Fruit fly (Drosophila melanogaster) whole organism, embryonic: ENCODE measurements around the gene CG33160.

Source experiments
- CG11560 ChIP-seq: fragments of 200-800 bp; sonication (Bioruptor generic); IDR thresholded peaks from 3 replicates; pipeline ENCODE4 v1.3.6; 2022; ENCODE audit warnings: missing biosample characterization, missing genetic modification characterization
- CG12155 ChIP-seq: fragments of 200-800 bp; sonication (Bioruptor generic); optimal IDR thresholded peaks from 3 replicates; lab custom pipeline; 2016; ENCODE audit warnings: missing biosample characterization, missing genetic modification characterization
- CG12236 ChIP-seq: fragments of 200-800 bp; sonication (Bioruptor generic); optimal IDR thresholded peaks from 2 replicates; lab custom pipeline; 2016; ENCODE audit warnings: missing biosample characterization, missing genetic modification characterization
- CG13287 ChIP-seq: fragments of 200-800 bp; sonication (Bioruptor generic); IDR thresholded peaks from 2 replicates; pipeline ENCODE4 v1.3.6; 2022; ENCODE audit warnings: missing biosample characterization, missing genetic modification characterization; ENCODE audit not compliant: partially characterized antibody
- CG13775 ChIP-seq: fragments of 200-800 bp; sonication (Bioruptor generic); optimal IDR thresholded peaks from 3 replicates; lab custom pipeline; 2017; ENCODE audit warnings: missing biosample characterization, mild to moderate bottlenecking, missing genetic modification characterization
- CG14710 ChIP-seq: fragments of 200-800 bp; sonication (Bioruptor generic); optimal IDR thresholded peaks from 3 replicates; lab custom pipeline; 2019; ENCODE audit warnings: missing biosample characterization, mild to moderate bottlenecking, missing genetic modification characterization, moderate library complexity
- CG1529 ChIP-seq: fragments of 200-800 bp; sonication (Bioruptor generic); optimal IDR thresholded peaks from 3 replicates; lab custom pipeline; 2018; ENCODE audit warnings: missing biosample characterization, missing genetic modification characterization
- CG15601 ChIP-seq: fragments of 200-800 bp; sonication (Bioruptor generic); optimal IDR thresholded peaks from 3 replicates; lab custom pipeline; 2019; ENCODE audit warnings: missing biosample characterization, mild to moderate bottlenecking, missing genetic modification characterization, moderate library complexity
- CG17186 ChIP-seq: fragments of 200-800 bp; sonication (Bioruptor generic); optimal IDR thresholded peaks from 3 replicates; lab custom pipeline; 2017; ENCODE audit warnings: missing biosample characterization, missing genetic modification reagents, missing genetic modification characterization
- CG30020 ChIP-seq: fragments of 200-800 bp; optimal IDR thresholded peaks from 2 replicates; lab custom pipeline; 2019; ENCODE audit warnings: missing biosample characterization, mild to moderate bottlenecking, missing genetic modification characterization, moderate library complexity
- CG33557 ChIP-seq: fragments of 200-800 bp; sonication (Bioruptor generic); optimal IDR thresholded peaks from 2 replicates; lab custom pipeline; 2019; ENCODE audit warnings: missing biosample characterization, mild to moderate bottlenecking, missing genetic modification characterization, moderate library complexity
- CG3847 ChIP-seq: fragments of 200-800 bp; sonication (Bioruptor generic); IDR thresholded peaks from 2 replicates; pipeline ENCODE4 v1.3.6; 2022; ENCODE audit warnings: missing biosample characterization, missing genetic modification characterization
- CG4820 ChIP-seq: fragments of 200-800 bp; sonication (Bioruptor generic); optimal IDR thresholded peaks from 3 replicates; lab custom pipeline; 2016; ENCODE audit warnings: missing biosample characterization, missing genetic modification characterization
- CG5245 ChIP-seq: fragments of 200-800 bp; sonication (Bioruptor generic); optimal IDR thresholded peaks from 3 replicates; lab custom pipeline; 2016; ENCODE audit warnings: missing biosample characterization, missing genetic modification characterization
- CG6254 ChIP-seq: fragments of 200-800 bp; sonication (Bioruptor generic); optimal IDR thresholded peaks from 3 replicates; lab custom pipeline; 2017; ENCODE audit warnings: mild to moderate bottlenecking, missing biosample characterization, missing genetic modification reagents, missing genetic modification characterization
- CG7357 ChIP-seq: fragments of 200-800 bp; sonication (Bioruptor generic); IDR thresholded peaks from 3 replicates; pipeline ENCODE4 v1.3.6; 2022; ENCODE audit warnings: missing biosample characterization, missing genetic modification characterization
- CG7372 ChIP-seq: fragments of 200-800 bp; sonication (Bioruptor generic); IDR thresholded peaks from 2 replicates; pipeline ENCODE4 v1.3.6; 2022; ENCODE audit warnings: missing biosample characterization, missing genetic modification characterization
- CG7839 ChIP-seq: fragments of 200-800 bp; sonication (Bioruptor generic); optimal IDR thresholded peaks from 3 replicates; lab custom pipeline; 2018; ENCODE audit warnings: missing biosample characterization, mild to moderate bottlenecking, missing genetic modification characterization, moderate library complexity
- CkIIα-i1 ChIP-seq: fragments of 200-800 bp; sonication (Bioruptor generic); IDR thresholded peaks from 2 replicates; pipeline ENCODE4 v1.3.6; 2022; ENCODE audit warnings: missing biosample characterization, missing genetic modification characterization
- D ChIP-seq, 2 experiments: fragments of 200-800 bp in 1 of 2; fragments of >200 bp in 1 of 2; sonication (Bioruptor generic) in 1 of 2; optimal IDR thresholded peaks; 2 replicates in 1 of 2; 3 replicates in 1 of 2; lab custom pipeline; 2017; ENCODE audit warnings: mild to moderate bottlenecking in 1 of 2, missing biosample characterization in 1 of 2, missing genetic modification characterization in 1 of 2, missing genetic modification reagents in 1 of 2
- Dfd ChIP-seq, 2 experiments: fragments of >200 bp; optimal IDR thresholded peaks; 2 replicates each; lab custom pipeline; 2017; ENCODE audit warnings: missing biosample characterization in 2 of 2, missing genetic modification characterization in 2 of 2
- Eip74EF ChIP-seq, 2 experiments: fragments of 200-800 bp in 1 of 2; fragments of >200 bp in 1 of 2; sonication (Bioruptor generic) in 1 of 2; optimal IDR thresholded peaks; 2 replicates each; lab custom pipeline; 2017 to 2019; ENCODE audit warnings: missing biosample characterization in 2 of 2, missing genetic modification characterization in 2 of 2, mild to moderate bottlenecking in 1 of 2, moderate library complexity in 1 of 2
- Ets97D ChIP-seq: fragments of 200-800 bp; sonication (Bioruptor generic); optimal IDR thresholded peaks from 3 replicates; lab custom pipeline; 2016; ENCODE audit warnings: missing biosample characterization, missing genetic modification characterization
- HmgZ ChIP-seq: fragments of 200-800 bp; sonication (Bioruptor generic); optimal IDR thresholded peaks from 2 replicates; lab custom pipeline; 2018; ENCODE audit warnings: missing biosample characterization, mild to moderate bottlenecking, missing genetic modification characterization
- Hsf ChIP-seq: fragments of 200-800 bp; sonication (Bioruptor generic); optimal IDR thresholded peaks from 3 replicates; lab custom pipeline; 2016; ENCODE audit warnings: missing biosample characterization, missing genetic modification characterization
- Lim3 ChIP-seq: fragments of 200-800 bp; sonication (Bioruptor generic); IDR thresholded peaks from 2 replicates; pipeline ENCODE4 v1.3.6; 2022; ENCODE audit warnings: missing biosample characterization, missing genetic modification characterization
- NC2β ChIP-seq: fragments of 200-800 bp; sonication (Bioruptor generic); optimal IDR thresholded peaks from 2 replicates; lab custom pipeline; 2016; ENCODE audit warnings: missing biosample characterization, missing genetic modification characterization
- Opbp ChIP-seq: fragments of 200-800 bp; sonication (Bioruptor generic); IDR thresholded peaks from 3 replicates; pipeline ENCODE4 v1.3.6; 2022; ENCODE audit warnings: missing biosample characterization, missing genetic modification characterization; ENCODE audit not compliant: partially characterized antibody
- YL-1 ChIP-seq: fragments of 200-800 bp; sonication (Bioruptor generic); optimal IDR thresholded peaks from 3 replicates; lab custom pipeline; 2017; ENCODE audit warnings: missing biosample characterization, mild to moderate bottlenecking, missing genetic modification characterization
- bigmax ChIP-seq: fragments of 200-800 bp; sonication (Bioruptor generic); optimal IDR thresholded peaks from 2 replicates; lab custom pipeline; 2018; ENCODE audit warnings: missing biosample characterization, mild to moderate bottlenecking, missing genetic modification characterization
- bsh ChIP-seq, 2 experiments: fragments of 200-800 bp; sonication (Bioruptor generic); optimal IDR thresholded peaks; 2 replicates each; lab custom pipeline; 2017 to 2018; ENCODE audit warnings: mild to moderate bottlenecking in 2 of 2, missing biosample characterization in 2 of 2, missing genetic modification characterization in 2 of 2, moderate library complexity in 1 of 2
- dan ChIP-seq: fragments of 200-800 bp; sonication (Bioruptor generic); IDR thresholded peaks from 2 replicates; pipeline ENCODE4 v1.3.6; 2022; ENCODE audit warnings: missing biosample characterization, missing genetic modification characterization
- danr ChIP-seq: fragments of 200-800 bp; sonication (Bioruptor generic); IDR thresholded peaks from 2 replicates; pipeline ENCODE4 v1.3.6; 2022; ENCODE audit warnings: missing biosample characterization, missing genetic modification characterization
- dmrt99B ChIP-seq: fragments of 200-800 bp; sonication (Bioruptor generic); optimal IDR thresholded peaks from 2 replicates; lab custom pipeline; 2018; ENCODE audit warnings: missing biosample characterization, mild to moderate bottlenecking, missing genetic modification characterization, moderate library complexity
- dpn ChIP-seq, 2 experiments: fragments of 200-800 bp; sonication (Bioruptor generic); optimal IDR thresholded peaks; 3 replicates each; lab custom pipeline; 2016; ENCODE audit warnings: missing biosample characterization in 2 of 2, missing genetic modification characterization in 2 of 2
- fd102C ChIP-seq: fragments of 200-800 bp; sonication (Bioruptor generic); optimal IDR thresholded peaks from 2 replicates; lab custom pipeline; 2018; ENCODE audit warnings: missing biosample characterization, mild to moderate bottlenecking, missing genetic modification characterization, moderate library complexity
- fd64A ChIP-seq: fragments of 200-800 bp; sonication (Bioruptor generic); optimal IDR thresholded peaks from 3 replicates; lab custom pipeline; 2018; ENCODE audit warnings: missing biosample characterization, mild to moderate bottlenecking, missing genetic modification characterization
- ftz-f1 ChIP-seq: fragments of 200-800 bp; sonication (Bioruptor generic); optimal IDR thresholded peaks from 2 replicates; lab custom pipeline; 2016; ENCODE audit warnings: missing biosample characterization, missing genetic modification characterization
- h ChIP-seq: fragments of >200 bp; optimal IDR thresholded peaks from 2 replicates; lab custom pipeline; 2017
- ham ChIP-seq: fragments of 200-800 bp; sonication (Bioruptor generic); IDR thresholded peaks from 2 replicates; pipeline ENCODE4 v1.3.6; 2022; ENCODE audit warnings: missing biosample characterization, missing genetic modification characterization
- jumu ChIP-seq: fragments of 200-800 bp; sonication (Bioruptor generic); optimal IDR thresholded peaks from 3 replicates; lab custom pipeline; 2016; ENCODE audit warnings: missing biosample characterization, missing genetic modification characterization
- lbe ChIP-seq: fragments of 200-800 bp; sonication (Bioruptor generic); optimal IDR thresholded peaks from 2 replicates; lab custom pipeline; 2016; ENCODE audit warnings: missing biosample characterization, mild to moderate bottlenecking, missing genetic modification characterization
- maf-S ChIP-seq: fragments of 200-800 bp; sonication (Bioruptor generic); optimal IDR thresholded peaks from 2 replicates; lab custom pipeline; 2016; ENCODE audit warnings: missing biosample characterization, missing genetic modification characterization
- onecut ChIP-seq: fragments of 200-800 bp; sonication (Bioruptor generic); IDR thresholded peaks from 2 replicates; pipeline ENCODE4 v1.3.6; 2022; ENCODE audit warnings: missing biosample characterization, missing genetic modification characterization
- p53 ChIP-seq: fragments of 200-800 bp; sonication (Bioruptor generic); optimal IDR thresholded peaks from 2 replicates; lab custom pipeline; 2016; ENCODE audit warnings: missing biosample characterization, missing genetic modification characterization
- repo ChIP-seq: fragments of 200-800 bp; sonication (Bioruptor generic); optimal IDR thresholded peaks from 2 replicates; lab custom pipeline; 2016; ENCODE audit warnings: missing biosample characterization, missing genetic modification characterization
- ro ChIP-seq: fragments of 200-800 bp; sonication (Bioruptor generic); IDR thresholded peaks from 2 replicates; pipeline ENCODE4 v1.3.6; 2022; ENCODE audit warnings: missing biosample characterization, missing genetic modification characterization
- sima ChIP-seq: fragments of 200-800 bp; sonication (Bioruptor generic); optimal IDR thresholded peaks from 2 replicates; lab custom pipeline; 2016; ENCODE audit warnings: missing biosample characterization, missing genetic modification characterization
- tap ChIP-seq: fragments of 200-800 bp; optimal IDR thresholded peaks from 3 replicates; lab custom pipeline; 2019; ENCODE audit warnings: missing biosample characterization, mild to moderate bottlenecking, missing genetic modification characterization, moderate library complexity
- usp ChIP-seq: fragments of >200 bp; optimal IDR thresholded peaks from 2 replicates; lab custom pipeline; 2017; ENCODE audit warnings: missing biosample characterization, missing genetic modification characterization
- vvl ChIP-seq: fragments of 200-800 bp; sonication (Bioruptor generic); IDR thresholded peaks from 2 replicates; pipeline ENCODE4 v1.3.6; 2022; ENCODE audit warnings: missing biosample characterization, missing genetic modification characterization
- zf30C ChIP-seq: fragments of 200-800 bp; sonication (Bioruptor generic); optimal IDR thresholded peaks from 3 replicates; lab custom pipeline; 2018; ENCODE audit warnings: missing biosample characterization, mild to moderate bottlenecking, missing genetic modification characterization

Gene CG33160

DNA sequence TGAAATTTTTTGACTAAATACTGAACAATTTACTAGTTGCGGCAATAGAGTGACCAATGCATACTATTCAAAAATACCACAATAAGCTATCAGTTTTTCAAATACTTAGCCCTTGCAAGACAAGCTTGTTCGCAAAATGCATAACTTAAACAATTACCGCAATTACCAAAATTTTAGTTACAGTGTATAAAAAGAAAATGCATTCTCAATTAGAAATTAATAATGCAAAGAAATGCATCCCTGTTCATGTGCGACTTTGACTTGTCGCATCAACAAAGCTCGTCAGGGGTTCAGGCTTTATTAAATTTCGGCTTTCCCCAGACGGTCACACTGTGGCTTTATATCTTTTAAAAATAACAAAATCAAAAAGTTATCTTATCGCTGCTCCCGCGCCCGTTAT, 12.7 kb upstream of the CG33160 start, which contains the start of the genes hob and nSMase (continued):
- TF ChIP-seq CG5245 (GFP tag; lab: Kevin White, UChicago) (no peak), CG15601 (no peak), D (optimal IDR thresholded peaks at IDR 0.05; lab: Kevin White, UChicago) (no peak), D (GFP tag; optimal IDR thresholded peaks at IDR 0.05; lab: Kevin White, UChicago) (no peak), CkIIα-i1 (GFP tag; lab: Robert Waterston, UW) (no peak), fd102C (no peak), CG30020 (no peak), bsh (GFP tag; optimal IDR thresholded peaks at IDR 0.05; lab: Kevin White, UChicago) (no peak), zf30C (GFP tag; lab: Kevin White, UChicago) (no peak), CG4820 (GFP tag; lab: Kevin White, UChicago) (no peak), onecut (GFP tag; lab: Robert Waterston, UW) (no peak), ro (no peak), Dfd (GFP tag; optimal IDR thresholded peaks at IDR 0.05; lab: Kevin White, UChicago) (no peak), Opbp (no peak), lbe (GFP tag; lab: Kevin White, UChicago) (no peak), ham (GFP tag; lab: Robert Waterston, UW) (no peak), jumu (GFP tag; lab: Kevin White, UChicago) (no peak), HmgZ (tag; lab: Kevin White, UChicago) (peak; percentile 12), CG7839 (no peak), CG11560 (tag; lab: Robert Waterston, UW) (no peak), dpn (GFP tag; optimal IDR thresholded peaks at IDR 0.05; lab: Kevin White, UChicago) (no peak), CG3847 (peak; percentile 31; the same call in 1 of the 2 replicates), CG13775 (GFP tag; lab: Kevin White, UChicago) (peak; percentile 22), tap (tag; lab: Kevin White, UChicago) (no peak), CG7357 (GFP tag; lab: Robert Waterston, UW) (no peak), NC2β (GFP tag; lab: Kevin White, UChicago) (peak; percentile 11), CG12155 (no peak), CG1529 (GFP tag; lab: Kevin White, UChicago) (no peak), sima (GFP tag; lab: Kevin White, UChicago) (no peak), h (lab: Kevin White, UChicago) (no peak), fd64A (GFP tag; lab: Kevin White, UChicago) (no peak), repo (GFP tag; lab: Kevin White, UChicago) (no peak), dmrt99B (tag; lab: Kevin White, UChicago) (no peak), Eip74EF (GFP tag; optimal IDR thresholded peaks at IDR 0.05; lab: Kevin White, UChicago) (no peak), CG17186 (GFP tag; lab: Kevin White, UChicago) (peak; percentile 58), vvl (GFP tag; lab: Robert Waterston, UW) (no peak), YL-1 (GFP tag; lab: Kevin White, UChicago) (peak; percentile 71), dan (GFP tag; lab: Robert Waterston, UW) (no peak), CG6254 (GFP tag; lab: Kevin White, UChicago) (no peak), p53 (no peak), CG33557 (GFP tag; lab: Kevin White, UChicago) (no peak), Ets97D (peak; percentile 59), Lim3 (GFP tag; lab: Robert Waterston, UW) (no peak), CG12236 (no peak), danr (GFP tag; lab: Robert Waterston, UW) (no peak), CG13287 (GFP tag; lab: Robert Waterston, UW) (peak; percentile 29; the same call in 1 of the 2 replicates), maf-S (GFP tag; lab: Kevin White, UChicago) (no peak), bigmax (GFP tag; lab: Kevin White, UChicago) (peak; percentile 10), ftz-f1 (GFP tag; lab: Kevin White, UChicago) (peak; percentile 27), CG7372 (GFP tag; lab: Robert Waterston, UW) (no peak), usp (GFP tag; lab: Kevin White, UChicago) (no peak), Hsf (GFP tag; lab: Kevin White, UChicago) (peak; percentile 28), CG14710 (peak; percentile 61)
